Worm (Caenorhabditis elegans) whole organism, L4 larva: Measurements from ENCODE around the gene let-92.

ENCODE experiments used
- mxl-2 ChIP-seq: fragments of 200-800 bp; sonication (Bioruptor generic); conservative IDR thresholded peaks from 2 replicates; pipeline ENCODE4 v1.3.6; 2022; ENCODE audit warnings: missing genetic modification reagents, missing genetic modification characterization, missing compliant biosample characterization
- unc-130 ChIP-seq: sonication (generic microtip); optimal IDR thresholded peaks from 2 replicates; lab custom pipeline; 2016; ENCODE audit warnings: missing genetic modification reagents, missing genetic modification characterization, missing compliant biosample characterization

Gene let-92

DNA sequence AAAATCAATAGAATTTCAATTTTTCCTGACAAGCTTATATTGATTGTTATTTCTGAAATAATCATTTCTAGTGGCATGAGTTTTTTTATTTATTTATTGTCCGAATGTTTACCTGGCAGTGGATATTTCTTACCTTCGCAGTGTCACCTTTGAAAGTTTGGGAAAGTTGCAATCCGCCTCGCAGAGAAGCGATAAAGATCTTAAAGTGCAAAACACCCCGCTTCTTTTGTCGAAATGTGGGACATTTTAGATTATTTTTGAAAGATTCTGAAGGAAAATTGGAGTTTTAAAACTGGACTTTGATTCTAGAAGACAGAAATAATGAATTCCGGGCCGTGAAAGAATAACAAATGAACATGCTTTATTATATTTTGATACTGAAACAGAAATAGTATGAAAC lies 50.5 kb downstream of the let-92 start (continued):
- TF ChIP-seq unc-130 (GFP tag; lab: Kevin White, UChicago) (no peak), mxl-2 (no peak)
